ENCODE assay signal across 2 fruit fly cellular contexts in the genomic region with DNA sequence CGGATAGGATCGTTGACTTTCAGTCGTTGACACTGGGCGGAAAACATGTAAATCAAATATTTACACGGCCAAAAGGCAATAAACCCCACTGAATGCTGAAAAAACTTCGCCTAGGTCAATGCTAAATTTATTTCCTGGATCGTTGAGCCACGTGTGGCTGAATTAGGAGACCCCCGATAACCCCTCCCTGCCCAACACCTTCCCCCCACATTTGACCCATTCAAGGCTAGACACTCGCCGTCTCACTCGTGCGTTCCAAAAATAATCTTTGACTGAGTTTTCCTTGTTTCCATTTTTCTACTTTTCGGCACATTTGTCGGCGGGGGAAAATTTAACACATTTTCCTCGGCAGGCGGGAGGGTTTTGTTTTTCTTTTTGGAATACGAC.
A peak's percentile ranks its signal among the peaks of the same experiment; 100 is the strongest.
TF ChIP-seq lines count a peak whose summit lies in the region.

No protein-coding gene starts in this region.

- no peak for TF ChIP-seq CTCF in whole organism, embryonic (GFP tag; optimal IDR thresholded peaks at IDR 0.05; lab: Kevin White, UChicago)

TF ChIP-seq in whole organism, embryonic, 481 proteins besides CTCF, POLR2A, EP300 and RAD21:
- TF ChIP-seq dan (GFP tag; IDR thresholded peaks at IDR 0.05; lab: Robert Waterston, UW), result no peak
- TF ChIP-seq CG15073 (GFP tag; optimal IDR thresholded peaks at IDR 0.05; lab: Kevin White, UChicago), result no peak
- peak; percentile 91 for TF ChIP-seq crol (GFP tag; IDR thresholded peaks at IDR 0.05; lab: Robert Waterston, UW)
- no peak for TF ChIP-seq nerfin-1 (tag; optimal IDR thresholded peaks at IDR 0.05; lab: Kevin White, UChicago)
- no peak for TF ChIP-seq CG8089 (GFP tag; optimal IDR thresholded peaks at IDR 0.05; lab: Kevin White, UChicago)
- peak; percentile 84 for TF ChIP-seq CG12769 (tag; optimal IDR thresholded peaks at IDR 0.05; lab: Kevin White, UChicago)
- peak; percentile 71 for TF ChIP-seq sd (tag; optimal IDR thresholded peaks at IDR 0.05; lab: Kevin White, UChicago)
- peak; percentile 29; the same call in 1 of the 2 replicates for TF ChIP-seq rib (GFP tag; IDR thresholded peaks at IDR 0.05; lab: Robert Waterston, UW)
- peak; percentile 64 for TF ChIP-seq cwo (GFP tag; optimal IDR thresholded peaks at IDR 0.05; lab: Kevin White, UChicago)
- no peak for TF ChIP-seq CG2678 (tag; optimal IDR thresholded peaks at IDR 0.05; lab: Kevin White, UChicago)
- TF ChIP-seq cg (GFP tag; optimal IDR thresholded peaks at IDR 0.05; lab: Kevin White, UChicago), result no peak

TF ChIP-seq in whole organism, wandering third instar larva, 38 proteins besides CTCF, POLR2A, EP300 and RAD21:
- TF ChIP-seq Myc (optimal IDR thresholded peaks at IDR 0.05; lab: Kevin White, UChicago) (no peak), lola (GFP tag; optimal IDR thresholded peaks at IDR 0.05; lab: Kevin White, UChicago) (no peak), Hr83 (GFP tag; optimal IDR thresholded peaks at IDR 0.05; lab: Kevin White, UChicago; ENCODE audit: poor library complexity, severe bottlenecking) (peak; percentile 28), Rel (GFP tag; optimal IDR thresholded peaks at IDR 0.05; lab: Kevin White, UChicago) (no peak), Rel (tag; optimal IDR thresholded peaks at IDR 0.05; lab: Kevin White, UChicago) (no peak)
